Fruit fly (Drosophila melanogaster): ENCODE measurements around the gene CCT3.

Gene CCT3

dm6 chr3R:16672213-16672706 lies 24.9 kb downstream of the CCT3 start:
- TF ChIP-seq CG8159 (tag; optimal IDR thresholded peaks at IDR 0.05) (no peak), CG15710 (tag; optimal IDR thresholded peaks at IDR 0.05) (no peak), Snoo (tag; optimal IDR thresholded peaks at IDR 0.05) (no peak), Pif1B (GFP tag; optimal IDR thresholded peaks at IDR 0.05) (no peak), EcR (GFP tag; optimal IDR thresholded peaks at IDR 0.05) (no peak), CG13204 (GFP tag; optimal IDR thresholded peaks at IDR 0.05) (no peak), CG8301 (tag; optimal IDR thresholded peaks at IDR 0.05) (no peak), CG17806 (tag; optimal IDR thresholded peaks at IDR 0.05) (no peak), gl (tag; optimal IDR thresholded peaks at IDR 0.05) (no peak)

dm6 chr3R:16673184-16673583 lies 25.8 kb downstream of the CCT3 start:
- no peak for TF ChIP-seq CG4496 (GFP tag; IDR thresholded peaks at IDR 0.05)
- peak; percentile 22 for TF ChIP-seq CG14655 (GFP tag; optimal IDR thresholded peaks at IDR 0.05)

- no peak for TF ChIP-seq rn (GFP tag; IDR thresholded peaks at IDR 0.05)
- TF ChIP-seq Ets98B (GFP tag; IDR thresholded peaks at IDR 0.05), result no peak
- TF ChIP-seq D1 (tag; optimal IDR thresholded peaks at IDR 0.05), result no peak
- no peak for TF ChIP-seq CG4496 (GFP tag; IDR thresholded peaks at IDR 0.05)
- no peak for TF ChIP-seq Pif1A (GFP tag; optimal IDR thresholded peaks at IDR 0.05)
- TF ChIP-seq CG8301 (tag; optimal IDR thresholded peaks at IDR 0.05), result peak; percentile 20
- 0 out of 3 replicates have a peak, but pooled peaks have one; percentile 36 for TF ChIP-seq fd96Ca (GFP tag; IDR thresholded peaks at IDR 0.05)
- TF ChIP-seq CG9948 (tag; optimal IDR thresholded peaks at IDR 0.05), result peak; percentile 0
- no peak for TF ChIP-seq gl (tag; optimal IDR thresholded peaks at IDR 0.05)
- TF ChIP-seq CG10348 (GFP tag; IDR thresholded peaks at IDR 0.05), result no peak
- no peak for TF ChIP-seq CG15710 (tag; optimal IDR thresholded peaks at IDR 0.05)
- TF ChIP-seq CG8159 (tag; optimal IDR thresholded peaks at IDR 0.05), result peak; percentile 33
- peak; percentile 19 for TF ChIP-seq CG14655 (GFP tag; optimal IDR thresholded peaks at IDR 0.05)
Measured at dm6 chr3R:16676518-16676917, 29.1 kb downstream of the CCT3 start.

- no peak for TF ChIP-seq rn (GFP tag; IDR thresholded peaks at IDR 0.05)
- no peak for TF ChIP-seq D1 (tag; optimal IDR thresholded peaks at IDR 0.05)
- TF ChIP-seq gl (tag; optimal IDR thresholded peaks at IDR 0.05), result no peak
- TF ChIP-seq EcR (GFP tag; optimal IDR thresholded peaks at IDR 0.05), result no peak
- TF ChIP-seq CG13204 (GFP tag; optimal IDR thresholded peaks at IDR 0.05), result no peak
- TF ChIP-seq CG14655 (GFP tag; optimal IDR thresholded peaks at IDR 0.05), result no peak
- TF ChIP-seq CG17806 (tag; optimal IDR thresholded peaks at IDR 0.05), result no peak
- TF ChIP-seq CG12605 (GFP tag; IDR thresholded peaks at IDR 0.05), result no peak
- no peak for TF ChIP-seq Ets98B (GFP tag; IDR thresholded peaks at IDR 0.05)
- TF ChIP-seq CG8301 (tag; optimal IDR thresholded peaks at IDR 0.05), result no peak
- no peak for TF ChIP-seq CG32121 (GFP tag; IDR thresholded peaks at IDR 0.05)
- no peak for TF ChIP-seq CG34367 (tag; optimal IDR thresholded peaks at IDR 0.05)
- TF ChIP-seq CG9948 (tag; optimal IDR thresholded peaks at IDR 0.05), result no peak
- no peak for TF ChIP-seq fd96Ca (GFP tag; IDR thresholded peaks at IDR 0.05)
- no peak for TF ChIP-seq Pif1A (GFP tag; optimal IDR thresholded peaks at IDR 0.05)
Measured at dm6 chr3R:16677934-16678333, 30.5 kb downstream of the CCT3 start.

- TF ChIP-seq CG8159 (tag; optimal IDR thresholded peaks at IDR 0.05), result no peak
- no peak for TF ChIP-seq D1 (tag; optimal IDR thresholded peaks at IDR 0.05)
- TF ChIP-seq CG4496 (GFP tag; IDR thresholded peaks at IDR 0.05), result no peak
- no peak for TF ChIP-seq Ets98B (GFP tag; IDR thresholded peaks at IDR 0.05)
- no peak for TF ChIP-seq CG8301 (tag; optimal IDR thresholded peaks at IDR 0.05)
- no peak for TF ChIP-seq EcR (GFP tag; optimal IDR thresholded peaks at IDR 0.05)
- no peak for TF ChIP-seq gl (tag; optimal IDR thresholded peaks at IDR 0.05)
- no peak for TF ChIP-seq CG14655 (GFP tag; optimal IDR thresholded peaks at IDR 0.05)
- no peak for TF ChIP-seq CG34367 (tag; optimal IDR thresholded peaks at IDR 0.05)
- no peak for TF ChIP-seq rn (GFP tag; IDR thresholded peaks at IDR 0.05)
- TF ChIP-seq CG10348 (GFP tag; IDR thresholded peaks at IDR 0.05), result no peak
- no peak for TF ChIP-seq Pif1B (GFP tag; optimal IDR thresholded peaks at IDR 0.05)
- no peak for TF ChIP-seq CG12605 (GFP tag; IDR thresholded peaks at IDR 0.05)
- no peak for TF ChIP-seq Snoo (tag; optimal IDR thresholded peaks at IDR 0.05)
- TF ChIP-seq CG15710 (tag; optimal IDR thresholded peaks at IDR 0.05), result no peak
- no peak for TF ChIP-seq CG9948 (tag; optimal IDR thresholded peaks at IDR 0.05)
Measured at dm6 chr3R:16682901-16683300, 35.5 kb downstream of the CCT3 start.
